Worm (Caenorhabditis elegans) whole organism, mixed stage, embryonic: Measurements from ENCODE around the gene ZK1248.4.

Source experiments
- blmp-1 ChIP-seq: fragments of 150-350 bp; optimal IDR thresholded peaks from 2 replicates; lab custom pipeline; 2014; ENCODE audit warnings: missing biosample characterization, missing genetic modification characterization
- ceh-39 ChIP-seq: fragments of 150-350 bp; optimal IDR thresholded peaks from 2 replicates; lab custom pipeline; 2014; ENCODE audit warnings: missing biosample characterization, missing genetic modification characterization
- ceh-43 ChIP-seq: fragments of 200-800 bp; sonication (Bioruptor generic); optimal IDR thresholded peaks from 2 replicates; lab custom pipeline; 2018; ENCODE audit warnings: mild to moderate bottlenecking, missing genetic modification characterization, moderate library complexity, missing compliant biosample characterization
- ces-1 ChIP-seq: fragments of 150-350 bp; optimal IDR thresholded peaks from 2 replicates; lab custom pipeline; 2014; ENCODE audit warnings: missing biosample characterization, missing genetic modification reagents, missing genetic modification characterization
- drap-1 ChIP-seq: fragments of 200-800 bp; sonication (Bioruptor generic); optimal IDR thresholded peaks from 3 replicates; lab custom pipeline; 2018; ENCODE audit warnings: mild to moderate bottlenecking, missing genetic modification characterization, missing compliant biosample characterization
- lsy-2 ChIP-seq: fragments of 150-350 bp; optimal IDR thresholded peaks from 2 replicates; lab custom pipeline; 2014; ENCODE audit warnings: missing biosample characterization, missing genetic modification characterization
- mab-5 ChIP-seq: fragments of 150-350 bp; optimal IDR thresholded peaks from 2 replicates; lab custom pipeline; 2014; ENCODE audit warnings: missing biosample characterization, missing genetic modification characterization
- mep-1 ChIP-seq: fragments of 150-350 bp; optimal IDR thresholded peaks from 2 replicates; lab custom pipeline; 2017; ENCODE audit warnings: missing biosample characterization, missing genetic modification reagents, missing genetic modification characterization, inconsistent platforms
- mls-2 ChIP-seq: sonication (generic microtip); optimal IDR thresholded peaks from 2 replicates; lab custom pipeline; 2016; ENCODE audit warnings: mild to moderate bottlenecking, missing genetic modification characterization, moderate library complexity, missing compliant biosample characterization
- nhr-2 ChIP-seq: fragments of 150-350 bp; optimal IDR thresholded peaks from 2 replicates; lab custom pipeline; 2014; ENCODE audit warnings: missing biosample characterization, missing genetic modification characterization
- nhr-237 ChIP-seq: fragments of 150-350 bp; optimal IDR thresholded peaks from 2 replicates; lab custom pipeline; 2014; ENCODE audit warnings: missing biosample characterization, missing genetic modification characterization
- nhr-28 ChIP-seq: fragments of 150-350 bp; optimal IDR thresholded peaks from 2 replicates; lab custom pipeline; 2014; ENCODE audit warnings: missing biosample characterization, missing genetic modification characterization
- nhr-76 ChIP-seq: sonication (generic microtip); optimal IDR thresholded peaks from 2 replicates; lab custom pipeline; 2017; ENCODE audit warnings: missing biosample characterization, missing genetic modification characterization
- pha-4 ChIP-seq: fragments of 150-350 bp; optimal IDR thresholded peaks from 2 replicates; lab custom pipeline; 2018; ENCODE audit warnings: missing biosample characterization, missing genetic modification reagents, missing genetic modification characterization
- sem-2 ChIP-seq: fragments of 200-800 bp; sonication (Bioruptor generic); optimal IDR thresholded peaks from 2 replicates; lab custom pipeline; 2018; ENCODE audit warnings: mild to moderate bottlenecking, missing genetic modification characterization, missing compliant biosample characterization
- snpc-4 ChIP-seq: fragments of 150-350 bp; optimal IDR thresholded peaks from 2 replicates; lab custom pipeline; 2014; ENCODE audit warnings: missing biosample characterization, missing genetic modification characterization
- sptf-1 ChIP-seq: sonication (generic microtip); optimal IDR thresholded peaks from 2 replicates; lab custom pipeline; 2017; ENCODE audit warnings: mild to moderate bottlenecking, missing genetic modification characterization, moderate library complexity, missing compliant biosample characterization
- unc-120 ChIP-seq: sonication (generic microtip); optimal IDR thresholded peaks from 2 replicates; lab custom pipeline; 2017; ENCODE audit warnings: missing genetic modification characterization, missing compliant biosample characterization; ENCODE audit not compliant: poor library complexity, severe bottlenecking
- unc-39 ChIP-seq: fragments of 150-350 bp; optimal IDR thresholded peaks from 2 replicates; lab custom pipeline; 2014; ENCODE audit warnings: missing biosample characterization, missing genetic modification characterization
- unc-62 ChIP-seq: fragments of 150-350 bp; optimal IDR thresholded peaks from 2 replicates; lab custom pipeline; 2014; ENCODE audit warnings: missing biosample characterization, missing genetic modification reagents, missing genetic modification characterization

Gene ZK1248.4

ce11 chrII:5865405-5866308 lies 47.3 kb downstream of the ZK1248.4 start, which contains the start of gene F55C12.19:
F55C12.19 (plus strand) TSS chrII:5866139.
- TF ChIP-seq snpc-4 = no peak
- no peak for TF ChIP-seq mls-2
- no peak for TF ChIP-seq unc-62
- no peak for TF ChIP-seq nhr-237 (tag; lab: Kevin White, UChicago)
- no peak for TF ChIP-seq ceh-43 (GFP tag; lab: Kevin White, UChicago)
- no peak for TF ChIP-seq nhr-28
- TF ChIP-seq lsy-2 (tag; lab: Kevin White, UChicago) = no peak
- no peak for TF ChIP-seq sptf-1 (tag; lab: Kevin White, UChicago)
- no peak for TF ChIP-seq pha-4
- TF ChIP-seq unc-39 (tag; lab: Kevin White, UChicago) = no peak
- TF ChIP-seq ceh-39 = no peak
- TF ChIP-seq nhr-76 (tag; lab: Kevin White, UChicago) = no peak
- TF ChIP-seq blmp-1 (tag; lab: Kevin White, UChicago) = no peak
- no peak for TF ChIP-seq nhr-2 (tag; lab: Kevin White, UChicago)

ce11 chrII:5866920-5867319 lies 48.5 kb downstream of the ZK1248.4 start:
- TF ChIP-seq lsy-2 (tag; lab: Kevin White, UChicago) = no peak
- TF ChIP-seq nhr-237 (tag; lab: Kevin White, UChicago) = no peak
- no peak for TF ChIP-seq mab-5 (tag; lab: Kevin White, UChicago)
- TF ChIP-seq snpc-4 = no peak
- TF ChIP-seq ces-1 (GFP tag; lab: Kevin White, UChicago) = no peak
- TF ChIP-seq nhr-2 (tag; lab: Kevin White, UChicago) = no peak
- TF ChIP-seq nhr-28 = no peak
- TF ChIP-seq unc-39 (tag; lab: Kevin White, UChicago) = no peak
- no peak for TF ChIP-seq drap-1 (GFP tag; lab: Kevin White, UChicago)
- TF ChIP-seq mep-1 (tag; lab: Kevin White, UChicago) = no peak
- no peak for TF ChIP-seq unc-120 (tag; lab: Kevin White, UChicago)
- TF ChIP-seq sem-2 = no peak
